Fruit fly (Drosophila melanogaster): ENCODE data around the gene CG12347.

dm6 chr3R:17938713-17939112 lies 32.5 kb downstream of the CG12347 start:
- TF ChIP-seq Sox15 (GFP tag; optimal IDR thresholded peaks at IDR 0.05): no peak
- TF ChIP-seq ss (GFP tag; optimal IDR thresholded peaks at IDR 0.05): no peak
- TF ChIP-seq CG6276 (GFP tag; optimal IDR thresholded peaks at IDR 0.05): no peak
- no peak for TF ChIP-seq topi (GFP tag; optimal IDR thresholded peaks at IDR 0.05)
- no peak for TF ChIP-seq OdsH (GFP tag; optimal IDR thresholded peaks at IDR 0.05)
- TF ChIP-seq Met (GFP tag; optimal IDR thresholded peaks at IDR 0.05): no peak
- TF ChIP-seq CG9139 (GFP tag; optimal IDR thresholded peaks at IDR 0.05): no peak
- TF ChIP-seq Gug (GFP tag; IDR thresholded peaks at IDR 0.05): no peak
